Worm (Caenorhabditis elegans): Measurements from ENCODE around the gene M110.10.

The M110.10 gene

ce11 chrII:8216922-8217321 lies 2.7 kb upstream of the M110.10 start, which contains the start of gene ifg-1:
Gene ifg-1 (plus strand): TSS chrII:8217222.
- TF ChIP-seq ceh-2 (tag; optimal IDR thresholded peaks at IDR 0.05) (no peak), pqm-1 (tag; optimal IDR thresholded peaks at IDR 0.05) (no peak), nhr-11 (tag; optimal IDR thresholded peaks at IDR 0.05) (no peak), unc-86 (tag; optimal IDR thresholded peaks at IDR 0.05) (no peak), ceh-19 (GFP tag; optimal IDR thresholded peaks at IDR 0.05) (no peak), nfya-1 (tag; optimal IDR thresholded peaks at IDR 0.05) (no peak), hlh-8 (tag; optimal IDR thresholded peaks at IDR 0.05) (no peak), ets-4 (tag; optimal IDR thresholded peaks at IDR 0.05) (no peak), lin-11 (tag; optimal IDR thresholded peaks at IDR 0.05) (no peak), tbx-7 (tag; optimal IDR thresholded peaks at IDR 0.05) (no peak), hlh-15 (tag; optimal IDR thresholded peaks at IDR 0.05) (no peak)

- TF ChIP-seq fkh-10 (GFP tag; optimal IDR thresholded peaks at IDR 0.05) (no peak), unc-55 (GFP tag; optimal IDR thresholded peaks at IDR 0.05) (peak; percentile 20), elt-4 (tag; optimal IDR thresholded peaks at IDR 0.05) (no peak), ceh-48 (tag; optimal IDR thresholded peaks at IDR 0.05) (peak; percentile 78), ceh-45 (GFP tag; IDR thresholded peaks at IDR 0.05) (no peak), Y22D7AL.16 (tag; optimal IDR thresholded peaks at IDR 0.05) (no peak), ceh-6 (GFP tag; optimal IDR thresholded peaks at IDR 0.05) (no peak), hlh-15 (tag; optimal IDR thresholded peaks at IDR 0.05) (no peak), ets-4 (tag; optimal IDR thresholded peaks at IDR 0.05) (peak; percentile 21), gmeb-2 (tag; optimal IDR thresholded peaks at IDR 0.05) (no peak), zip-5 (tag; optimal IDR thresholded peaks at IDR 0.05) (no peak), ttx-3 (tag; optimal IDR thresholded peaks at IDR 0.05) (no peak), ceh-19 (GFP tag; optimal IDR thresholded peaks at IDR 0.05) (no peak), ahr-1 (tag; optimal IDR thresholded peaks at IDR 0.05) (no peak), sox-2 (GFP tag; IDR thresholded peaks at IDR 0.05) (no peak), dve-1 (tag; optimal IDR thresholded peaks at IDR 0.05) (peak; percentile 20), ceh-24 (tag; optimal IDR thresholded peaks at IDR 0.05) (no peak), unc-86 (tag; optimal IDR thresholded peaks at IDR 0.05) (no peak), mec-3 (tag; optimal IDR thresholded peaks at IDR 0.05; ENCODE audit: borderline replicate concordance) (no peak), unc-3 (GFP tag; conservative IDR thresholded peaks at IDR 0.05) (no peak), unc-3 (tag; optimal IDR thresholded peaks at IDR 0.05) (no peak), ztf-16 (tag; optimal IDR thresholded peaks at IDR 0.05) (no peak), pha-2 (tag; optimal IDR thresholded peaks at IDR 0.05) (no peak), K09A11.1 (tag; optimal IDR thresholded peaks at IDR 0.05; ENCODE audit: insufficient read depth) (no peak), ceh-9 (tag; optimal IDR thresholded peaks at IDR 0.05) (no peak), pha-4 (tag; optimal IDR thresholded peaks at IDR 0.05) (no peak), ceh-34 (tag; optimal IDR thresholded peaks at IDR 0.05) (peak; percentile 32), npax-4 (tag; optimal IDR thresholded peaks at IDR 0.05) (no peak), che-1 (tag; optimal IDR thresholded peaks at IDR 0.05) (no peak), nfya-1 (tag; optimal IDR thresholded peaks at IDR 0.05) (peak; percentile 20), pros-1 (tag; optimal IDR thresholded peaks at IDR 0.05) (no peak), unc-42 (tag; optimal IDR thresholded peaks at IDR 0.05) (peak; percentile 37), rnt-1 (tag; optimal IDR thresholded peaks at IDR 0.05) (no peak), F13H6.1 (tag; optimal IDR thresholded peaks at IDR 0.05) (no peak), dmd-4 (tag; optimal IDR thresholded peaks at IDR 0.05; ENCODE audit: borderline replicate concordance) (no peak), nhr-232 (tag; optimal IDR thresholded peaks at IDR 0.05) (no peak), pax-1 (tag; optimal IDR thresholded peaks at IDR 0.05) (peak; percentile 9), sdc-2 (tag; optimal IDR thresholded peaks at IDR 0.05) (no peak), tbx-2 (tag; optimal IDR thresholded peaks at IDR 0.05) (no peak), ceh-31 (tag; optimal IDR thresholded peaks at IDR 0.05) (no peak), ceh-2 (tag; optimal IDR thresholded peaks at IDR 0.05) (no peak), K02D7.2 (tag; optimal IDR thresholded peaks at IDR 0.05) (no peak), ceh-18 (tag; optimal IDR thresholded peaks at IDR 0.05) (no peak)
Measured at ce11 chrII:8216433-8216832, 2.2 kb upstream of the M110.10 start, which contains the start of gene M110.3. Gene M110.3 (minus strand): TSS chrII:8216616.

Data from whole organism, late embryonic.